Worm (Caenorhabditis elegans) whole organism, L4 larva: ENCODE measurements around the gene F41E6.5.
"Not testable (repeated sequence)": the region's sequence is repeated elsewhere in the genome, so short reads cannot be mapped to it uniquely, and the experiment has no call there.

ENCODE experiments used
- D1046.2 ChIP-seq: fragments of 200-800 bp; sonication (Bioruptor generic); IDR thresholded peaks from 2 replicates; pipeline ENCODE4 v1.3.6; 2022; ENCODE audit warnings: missing genetic modification characterization, missing compliant biosample characterization
- F10B5.3 ChIP-seq: sonication (generic microtip); optimal IDR thresholded peaks from 2 replicates; lab custom pipeline; 2016; ENCODE audit warnings: mild to moderate bottlenecking, missing genetic modification characterization, missing compliant biosample characterization
- F26F4.8 ChIP-seq: fragments of 200-800 bp; sonication (Bioruptor generic); conservative IDR thresholded peaks from 2 replicates; pipeline ENCODE4 v1.3.6; 2022; ENCODE audit warnings: missing genetic modification characterization, missing compliant biosample characterization
- F37D6.2 ChIP-seq: sonication (generic microtip); optimal IDR thresholded peaks from 2 replicates; lab custom pipeline; 2016; ENCODE audit warnings: mild to moderate bottlenecking, missing genetic modification characterization, missing compliant biosample characterization
- T20F7.1 ChIP-seq: fragments of 200-800 bp; sonication (Bioruptor generic); optimal IDR thresholded peaks from 2 replicates; lab custom pipeline; 2018; ENCODE audit warnings: mild to moderate bottlenecking, missing genetic modification characterization, missing compliant biosample characterization
- Y48G9A.11 ChIP-seq: fragments of 200-800 bp; sonication (Bioruptor generic); IDR thresholded peaks from 2 replicates; pipeline ENCODE4 v1.3.6; 2022; ENCODE audit warnings: missing genetic modification reagents, missing genetic modification characterization, missing compliant biosample characterization
- aha-1 ChIP-seq: fragments of 150-350 bp; peaks from one replicate; lab custom pipeline; 2014; ENCODE audit warnings: missing biosample characterization, missing genetic modification characterization
- arid-1 ChIP-seq: fragments of 200-800 bp; sonication (Bioruptor generic); conservative IDR thresholded peaks from 2 replicates; pipeline ENCODE4 v1.3.6; 2022; ENCODE audit warnings: missing genetic modification reagents, missing genetic modification characterization, missing compliant biosample characterization
- attf-4 ChIP-seq: sonication (generic microtip); optimal IDR thresholded peaks from 3 replicates; lab custom pipeline; 2017; ENCODE audit warnings: missing biosample characterization, missing genetic modification characterization
- ceh-44 ChIP-seq: fragments of 200-800 bp; sonication (Bioruptor generic); IDR thresholded peaks from 2 replicates; pipeline ENCODE4 v1.3.6; 2022; ENCODE audit warnings: missing genetic modification reagents, missing genetic modification characterization, missing compliant biosample characterization
- ceh-62 ChIP-seq: sonication (generic microtip); optimal IDR thresholded peaks from 2 replicates; lab custom pipeline; 2017; ENCODE audit warnings: missing biosample characterization, missing genetic modification characterization
- cey-2 ChIP-seq: sonication (generic microtip); optimal IDR thresholded peaks from 3 replicates; lab custom pipeline; 2017; ENCODE audit warnings: missing genetic modification characterization, mild to moderate bottlenecking, missing compliant biosample characterization, antibody characterized with exemption, borderline replicate concordance; ENCODE audit not compliant: insufficient read depth
- ctbp-1 ChIP-seq: fragments of 200-800 bp; sonication (Bioruptor generic); IDR thresholded peaks from 2 replicates; pipeline ENCODE4 v1.3.6; 2022; ENCODE audit warnings: missing genetic modification reagents, missing genetic modification characterization, missing compliant biosample characterization
- daf-12 ChIP-seq: fragments of 150-350 bp; optimal IDR thresholded peaks from 2 replicates; lab custom pipeline; 2014; ENCODE audit warnings: missing biosample characterization, missing genetic modification reagents, missing genetic modification characterization
- daf-16 ChIP-seq, 3 experiments: sonication (generic microtip); optimal IDR thresholded peaks; 2 replicates each; lab custom pipeline; 2016 to 2017; ENCODE audit warnings: missing genetic modification characterization in 3 of 3, missing genetic modification reagents in 3 of 3, mild to moderate bottlenecking in 2 of 3, missing compliant biosample characterization in 2 of 3, missing biosample characterization in 1 of 3, moderate library complexity in 1 of 3
- daf-19 ChIP-seq: fragments of 200-800 bp; sonication (Bioruptor generic); conservative IDR thresholded peaks from 2 replicates; pipeline ENCODE4 v1.3.6; 2022; ENCODE audit warnings: missing genetic modification characterization, missing compliant biosample characterization
- dmd-6 ChIP-seq: fragments of 200-800 bp; sonication (Bioruptor generic); IDR thresholded peaks from 2 replicates; pipeline ENCODE4 v1.3.6; 2022; ENCODE audit warnings: missing genetic modification reagents, missing genetic modification characterization, missing compliant biosample characterization
- dmd-9 ChIP-seq: fragments of 200-800 bp; sonication (Bioruptor generic); IDR thresholded peaks from 2 replicates; pipeline ENCODE4 v1.3.6; 2022; ENCODE audit warnings: missing genetic modification reagents, missing genetic modification characterization, missing compliant biosample characterization
- dve-1 ChIP-seq: sonication (generic microtip); optimal IDR thresholded peaks from 2 replicates; lab custom pipeline; 2017; ENCODE audit warnings: antibody characterized with exemption, mild to moderate bottlenecking, missing genetic modification characterization, missing compliant biosample characterization; ENCODE audit not compliant: insufficient read depth
- egl-27 ChIP-seq: sonication (generic microtip); optimal IDR thresholded peaks from 3 replicates; lab custom pipeline; 2017; ENCODE audit warnings: missing biosample characterization, missing genetic modification reagents, missing genetic modification characterization
- fkh-10 ChIP-seq: fragments of 150-350 bp; optimal IDR thresholded peaks from 2 replicates; lab custom pipeline; 2014; ENCODE audit warnings: missing biosample characterization, missing genetic modification reagents, missing genetic modification characterization
- jun-1 ChIP-seq: fragments of 150-350 bp; optimal IDR thresholded peaks from 2 replicates; lab custom pipeline; 2014; ENCODE audit warnings: missing biosample characterization, missing genetic modification reagents, missing genetic modification characterization
- lin-39 ChIP-seq: fragments of 150-350 bp; optimal IDR thresholded peaks from 2 replicates; lab custom pipeline; 2014; ENCODE audit warnings: missing biosample characterization, missing genetic modification reagents, missing genetic modification characterization
- lsy-2 ChIP-seq, 2 experiments: fragments of 150-350 bp in 1 of 2; sonication (generic microtip) in 1 of 2; optimal IDR thresholded peaks; 2 replicates each; lab custom pipeline; 2014 to 2017; ENCODE audit warnings: missing biosample characterization in 2 of 2, missing genetic modification characterization in 2 of 2
- mdt-29 ChIP-seq: fragments of 200-800 bp; sonication (Bioruptor generic); IDR thresholded peaks from 2 replicates; pipeline ENCODE4 v1.3.6; 2022; ENCODE audit warnings: missing genetic modification reagents, missing genetic modification characterization, missing compliant biosample characterization
- mep-1 ChIP-seq: fragments of 150-350 bp; sonication (generic microtip); optimal IDR thresholded peaks from 3 replicates; lab custom pipeline; 2014; ENCODE audit warnings: missing biosample characterization, missing genetic modification characterization
- mes-2 ChIP-seq: sonication (generic microtip); optimal IDR thresholded peaks from 2 replicates; lab custom pipeline; 2016; ENCODE audit warnings: missing genotype, mild to moderate bottlenecking, missing genetic modification characterization, missing compliant biosample characterization; ENCODE audit not compliant: poor library complexity, severe bottlenecking
- mxl-2 ChIP-seq: fragments of 200-800 bp; sonication (Bioruptor generic); conservative IDR thresholded peaks from 2 replicates; pipeline ENCODE4 v1.3.6; 2022; ENCODE audit warnings: missing genetic modification reagents, missing genetic modification characterization, missing compliant biosample characterization
- nhr-10 ChIP-seq: fragments of 150-350 bp; optimal IDR thresholded peaks from 2 replicates; lab custom pipeline; 2014; ENCODE audit warnings: missing biosample characterization, missing genetic modification characterization
- nhr-11 ChIP-seq: fragments of 150-350 bp; optimal IDR thresholded peaks from 2 replicates; lab custom pipeline; 2014; ENCODE audit warnings: missing biosample characterization, missing genetic modification characterization
- nhr-237 ChIP-seq: sonication (generic microtip); optimal IDR thresholded peaks from 2 replicates; lab custom pipeline; 2017; ENCODE audit warnings: missing biosample characterization, missing genetic modification characterization
- nhr-28 ChIP-seq: fragments of 150-350 bp; optimal IDR thresholded peaks from 2 replicates; lab custom pipeline; 2014; ENCODE audit warnings: missing biosample characterization, missing genetic modification characterization
- nhr-42 ChIP-seq: fragments of 200-800 bp; sonication (Bioruptor generic); IDR thresholded peaks from 2 replicates; pipeline ENCODE4 v1.3.6; 2022; ENCODE audit warnings: missing genetic modification characterization, missing compliant biosample characterization
- nhr-48 ChIP-seq: sonication (generic microtip); optimal IDR thresholded peaks from 2 replicates; lab custom pipeline; 2016; ENCODE audit warnings: mild to moderate bottlenecking, missing genetic modification characterization, missing compliant biosample characterization
- nhr-76 ChIP-seq: fragments of 150-350 bp; optimal IDR thresholded peaks from 2 replicates; lab custom pipeline; 2014; ENCODE audit warnings: missing biosample characterization, missing genetic modification characterization
- nhr-77 ChIP-seq: fragments of 150-350 bp; optimal IDR thresholded peaks from 2 replicates; lab custom pipeline; 2014; ENCODE audit warnings: missing biosample characterization, missing genetic modification characterization
- pha-4 ChIP-seq, 2 experiments: fragments of 150-350 bp in 1 of 2; fragments of 200-800 bp in 1 of 2; sonication (Bioruptor generic) in 1 of 2; IDR thresholded peaks in 1 of 2; optimal IDR thresholded peaks in 1 of 2; 2 replicates each; pipeline versions ENCODE4 v1.3.6 to Lab custom; 2014 to 2022; ENCODE audit warnings: missing genetic modification characterization in 2 of 2, missing genetic modification reagents in 2 of 2, missing biosample characterization in 1 of 2, missing compliant biosample characterization in 1 of 2
- pqm-1 ChIP-seq: sonication (generic microtip); optimal IDR thresholded peaks from 2 replicates; lab custom pipeline; 2017; ENCODE audit warnings: missing biosample characterization, missing genetic modification characterization
- saeg-2 ChIP-seq: fragments of 200-800 bp; sonication (Bioruptor generic); IDR thresholded peaks from 2 replicates; pipeline ENCODE4 v1.3.6; 2022; ENCODE audit warnings: missing genetic modification reagents, missing genetic modification characterization, missing compliant biosample characterization

Gene F41E6.5

DNA sequence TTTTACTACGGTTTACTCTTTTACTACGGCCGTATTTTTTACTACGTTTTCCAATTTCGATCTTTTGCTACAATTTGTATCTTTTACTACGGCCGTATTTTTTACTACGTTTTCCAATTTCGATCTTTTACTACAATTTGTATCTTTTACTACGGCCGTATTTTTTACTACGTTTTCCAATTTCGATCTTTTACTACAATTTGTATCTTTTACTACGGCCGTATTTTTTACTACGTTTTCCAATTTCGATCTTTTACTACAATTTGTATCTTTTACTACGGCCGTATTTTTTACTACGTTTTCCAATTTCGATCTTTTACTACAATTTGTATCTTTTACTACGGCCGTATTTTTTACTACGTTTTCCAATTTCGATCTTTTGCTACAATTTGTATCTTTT is 28.5 kb upstream of the F41E6.5 start, which contains the start of gene F25G6.1:
Gene F25G6.1 (plus strand): TSS at position 301 of the 400 bp plus-strand sequence.
- TF ChIP-seq mes-2 (tag; lab: Kevin White, UChicago); pha-4 (GFP tag; IDR thresholded peaks at IDR 0.05; lab: Robert Waterston, UW); pha-4 (tag; optimal IDR thresholded peaks at IDR 0.05; lab: Kevin White, UChicago); F26F4.8 (GFP tag; lab: Robert Waterston, UW): not testable (repeated sequence)
- TF ChIP-seq, all 104 proteins: peak for 0; not testable (repeated sequence) for 104

DNA sequence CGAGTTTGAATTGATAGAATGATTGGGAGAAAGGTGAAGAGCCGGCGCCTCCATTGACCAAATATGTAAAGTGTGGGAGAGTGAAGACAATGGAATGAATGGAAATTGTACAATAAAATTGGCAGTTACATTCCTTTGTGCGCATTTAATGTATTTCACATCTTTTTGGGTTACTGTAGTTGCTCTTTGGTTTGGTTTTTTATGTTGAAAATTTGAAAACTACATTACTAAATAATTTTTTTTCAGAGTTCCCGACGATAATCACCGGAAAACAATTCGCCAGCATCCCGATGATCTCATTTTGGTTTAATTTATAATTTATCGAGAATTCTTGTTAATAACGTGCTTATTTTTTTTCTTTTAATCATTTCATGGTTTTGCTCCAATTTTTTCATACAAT is 22.3 kb upstream of the F41E6.5 start, which contains the start of gene C10B5.1:
Gene C10B5.1 (plus strand): TSS at position 301 of the 400 bp plus-strand sequence.
- TF ChIP-seq pqm-1 (tag; lab: Kevin White, UChicago) = no peak
- no peak for TF ChIP-seq nhr-42 (GFP tag; lab: Robert Waterston, UW)
- no peak for TF ChIP-seq nhr-77
- no peak for TF ChIP-seq mdt-29
- no peak for TF ChIP-seq dmd-9 (GFP tag; lab: Robert Waterston, UW)
- TF ChIP-seq egl-27 (tag; lab: Kevin White, UChicago) = no peak

DNA sequence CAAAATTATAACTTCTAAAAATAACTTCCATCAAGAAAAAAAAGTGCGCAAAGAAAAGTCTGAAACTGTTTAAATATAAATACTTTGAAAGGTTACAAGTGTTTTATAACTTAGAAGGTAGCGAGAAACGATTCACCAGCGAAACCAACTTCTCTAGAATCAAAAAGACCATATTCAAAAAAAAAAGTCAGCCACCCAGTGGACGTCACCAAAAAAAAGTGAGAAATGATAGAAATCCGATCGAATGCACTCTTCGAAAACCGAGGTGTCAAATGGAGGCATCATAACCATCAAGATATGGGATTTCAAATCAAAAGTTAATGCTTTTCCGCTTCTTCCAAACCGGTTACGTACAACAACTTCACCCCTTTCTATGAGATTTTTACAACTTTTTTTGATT is 16.8 kb upstream of the F41E6.5 start:
- TF ChIP-seq daf-12 (tag; lab: Kevin White, UChicago) (no peak), daf-19 (no peak), lin-39 (no peak), nhr-11 (tag; lab: Kevin White, UChicago) (no peak), attf-4 (tag; lab: Kevin White, UChicago) (no peak), saeg-2 (GFP tag; lab: Robert Waterston, UW) (no peak), jun-1 (tag; lab: Kevin White, UChicago) (no peak), pha-4 (GFP tag; IDR thresholded peaks at IDR 0.05; lab: Robert Waterston, UW) (no peak), pha-4 (tag; optimal IDR thresholded peaks at IDR 0.05; lab: Kevin White, UChicago) (no peak), ctbp-1 (GFP tag; lab: Robert Waterston, UW) (no peak), fkh-10 (GFP tag; lab: Kevin White, UChicago) (no peak), dmd-9 (GFP tag; lab: Robert Waterston, UW) (no peak), nhr-10 (tag; lab: Kevin White, UChicago) (no peak), lsy-2 (tag; optimal IDR thresholded peaks at IDR 0.05; lab: Kevin White, UChicago) (no peak), arid-1 (GFP tag; lab: Robert Waterston, UW) (no peak), cey-2 (tag; lab: Kevin White, UChicago) (no peak), mxl-2 (GFP tag; lab: Robert Waterston, UW) (no peak), F10B5.3 (tag; lab: Kevin White, UChicago) (no peak)
- TF ChIP-seq, all 104 proteins: peak for 0

DNA sequence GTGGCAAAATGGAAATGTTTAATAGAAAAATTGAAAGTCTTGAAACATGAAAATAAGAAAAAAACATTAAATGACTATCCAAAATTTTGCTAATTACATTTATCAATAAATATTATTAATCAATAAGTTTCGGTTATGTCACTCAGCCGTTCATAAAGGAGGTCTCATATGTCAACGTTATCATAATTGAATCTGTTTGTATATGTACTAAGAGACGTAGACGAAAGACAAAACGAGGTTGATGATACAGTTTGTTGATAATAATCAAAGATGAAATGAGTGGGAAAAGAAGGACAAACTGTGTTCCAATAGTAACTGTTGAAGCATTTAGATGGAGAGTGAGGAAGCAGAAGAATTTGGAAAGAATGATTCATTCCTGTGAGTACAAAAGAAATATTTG is 16.4 kb upstream of the F41E6.5 start:
- TF ChIP-seq dmd-6 (GFP tag; lab: Robert Waterston, UW) (peak; percentile 58), dve-1 (tag; lab: Kevin White, UChicago) (peak; percentile 71), pha-4 (GFP tag; IDR thresholded peaks at IDR 0.05; lab: Robert Waterston, UW) (no peak), pha-4 (tag; optimal IDR thresholded peaks at IDR 0.05; lab: Kevin White, UChicago) (no peak), nhr-76 (no peak), D1046.2 (GFP tag; lab: Robert Waterston, UW) (no peak), mes-2 (tag; lab: Kevin White, UChicago) (no peak), Y48G9A.11 (no peak), nhr-28 (tag; lab: Kevin White, UChicago) (peak; percentile 46), nhr-48 (tag; lab: Kevin White, UChicago) (peak; percentile 36), aha-1 (tag; lab: Kevin White, UChicago) (no peak), ceh-44 (no peak), mep-1 (tag; lab: Kevin White, UChicago) (no peak), T20F7.1 (GFP tag; lab: Kevin White, UChicago) (peak; percentile 24), F37D6.2 (tag; lab: Kevin White, UChicago) (no peak), jun-1 (tag; lab: Kevin White, UChicago) (no peak), daf-16 (GFP tag; optimal IDR thresholded peaks at IDR 0.05; lab: Kevin White, UChicago) (no peak), daf-16 (tag; optimal IDR thresholded peaks at IDR 0.05; lab: Kevin White, UChicago) (peak; percentile 90), nhr-237 (no peak), pqm-1 (tag; lab: Kevin White, UChicago) (peak; percentile 26), ceh-62 (tag; lab: Kevin White, UChicago) (no peak)
